Fruit fly (Drosophila melanogaster): Measurements from ENCODE around the gene CG32052.

CG32052 gene

DNA sequence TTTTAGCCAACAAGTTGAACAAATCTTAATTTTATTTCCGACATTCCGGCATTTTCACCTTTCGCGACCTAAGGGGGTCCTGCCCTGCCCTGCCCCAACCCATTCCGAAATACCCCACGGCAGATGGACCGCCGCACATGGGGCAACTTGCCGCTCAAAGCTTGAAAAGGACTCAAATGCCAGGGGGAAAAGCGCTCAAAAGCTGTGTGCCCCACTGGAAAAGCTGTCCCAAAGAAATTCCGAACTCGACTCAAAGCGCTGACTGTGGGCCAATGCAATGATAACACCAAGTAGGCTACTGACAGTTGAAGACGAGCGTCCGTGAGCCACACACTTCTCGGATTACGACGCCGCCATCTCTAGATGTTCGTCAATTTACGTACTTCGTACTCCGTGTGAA lies at the start of gene CG32052:
TSS of gene CG32052 (plus strand) at position 301 of the 400 bp plus-strand sequence.
- no peak for TF ChIP-seq noc (tag; optimal IDR thresholded peaks at IDR 0.05)

DNA sequence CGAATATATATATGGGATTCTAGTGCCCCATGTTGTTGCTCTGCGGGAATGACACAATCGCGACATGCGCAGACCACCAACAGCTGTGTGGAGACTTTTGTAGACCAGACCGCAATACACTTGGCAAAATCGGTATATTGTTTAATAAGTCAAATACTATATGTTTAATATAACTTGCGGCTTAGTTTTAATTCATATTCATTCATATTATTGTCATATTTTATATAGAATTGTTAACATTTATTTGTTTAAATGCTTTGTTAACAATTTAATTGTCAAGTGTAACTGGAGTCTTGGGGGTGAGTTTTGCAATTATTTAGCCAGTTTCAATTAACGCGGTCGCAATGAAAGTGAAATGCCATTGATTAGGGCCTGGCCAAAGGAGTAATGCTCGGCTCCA lies 47.2 kb upstream of the CG32052 start:
- no peak for TF ChIP-seq noc (tag; optimal IDR thresholded peaks at IDR 0.05)

DNA sequence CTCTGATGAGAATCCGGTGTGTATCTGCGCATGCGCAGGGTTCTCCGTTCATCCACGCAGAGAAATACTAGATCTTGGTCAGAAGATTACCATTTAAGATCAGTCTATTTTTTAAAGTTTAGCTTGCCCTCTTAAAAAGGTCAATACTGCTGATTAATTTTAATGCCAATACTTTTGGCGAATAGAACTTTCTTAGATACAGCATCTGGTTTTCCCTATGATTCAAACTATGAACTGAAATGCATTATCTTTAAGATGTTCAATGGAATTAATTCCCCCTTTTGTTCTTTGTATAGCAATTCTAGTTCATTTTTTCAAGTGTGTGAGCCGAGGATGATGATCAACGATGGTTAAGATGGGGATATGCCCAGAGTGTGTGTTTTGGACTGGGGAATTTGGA lies 44.5 kb upstream of the CG32052 start:
- TF ChIP-seq noc (tag; optimal IDR thresholded peaks at IDR 0.05), result no peak

DNA sequence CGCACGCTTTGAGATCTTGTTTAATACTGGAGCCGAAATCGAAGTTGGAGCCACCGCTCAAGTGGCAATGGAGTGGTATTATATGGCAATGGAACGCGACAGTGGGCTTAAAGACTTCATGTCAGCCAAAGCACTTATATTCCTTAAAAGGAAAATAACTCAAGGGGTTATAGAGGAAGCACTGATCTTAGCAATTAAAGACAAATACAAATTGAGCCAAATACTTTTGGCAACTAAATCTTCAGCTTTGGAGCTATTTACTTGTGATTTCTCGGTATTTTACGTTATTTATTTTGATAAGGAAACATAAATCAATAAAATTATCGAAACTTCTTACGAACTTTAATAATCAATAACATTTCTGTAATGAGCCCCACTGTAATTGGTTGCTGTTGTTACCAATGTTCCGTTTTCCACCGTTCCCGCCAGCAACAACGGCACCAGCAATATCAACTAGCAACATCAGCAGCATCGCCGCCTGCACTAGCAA lies 42.7 kb upstream of the CG32052 start:
- TF ChIP-seq noc (tag; optimal IDR thresholded peaks at IDR 0.05), result no peak

DNA sequence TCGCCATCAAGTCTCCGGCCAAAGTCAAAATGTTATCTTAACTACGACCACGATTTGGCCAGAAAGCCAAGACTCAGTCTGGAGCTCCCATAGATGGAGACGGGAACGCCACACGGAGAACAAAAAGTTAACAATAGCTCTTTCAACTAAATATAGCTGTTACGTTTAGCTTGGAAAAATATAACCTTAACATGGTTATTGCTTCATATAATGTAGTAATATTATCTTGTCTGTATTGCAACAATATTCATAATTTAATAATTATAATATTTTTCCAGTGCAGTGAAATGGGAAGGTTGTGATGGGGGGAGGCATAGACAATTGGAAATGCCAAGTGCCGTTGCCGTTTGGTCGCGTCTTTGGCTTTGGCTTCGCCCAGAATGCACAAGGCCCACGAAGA lies 41.5 kb upstream of the CG32052 start:
- no peak for TF ChIP-seq noc (tag; optimal IDR thresholded peaks at IDR 0.05)

DNA sequence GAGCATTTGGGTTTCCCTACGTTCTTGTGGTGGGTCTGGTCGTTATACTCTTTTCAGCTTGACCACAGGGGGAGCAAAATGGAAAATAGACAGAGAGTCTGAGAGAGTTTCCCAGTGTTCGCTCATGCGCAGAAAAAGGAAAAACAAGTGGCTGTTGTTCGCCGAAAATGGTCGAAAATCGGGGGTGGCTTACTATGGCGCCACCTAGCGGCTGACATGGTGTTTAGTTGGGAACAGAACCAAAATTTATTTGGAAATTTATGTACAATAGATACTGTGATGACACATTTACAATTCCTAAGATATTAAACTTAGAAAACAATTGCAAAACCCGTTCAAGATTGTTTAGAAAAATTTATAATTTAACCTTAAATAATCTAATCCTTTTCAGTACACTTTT lies 35.2 kb upstream of the CG32052 start:
- TF ChIP-seq noc (tag; optimal IDR thresholded peaks at IDR 0.05), result no peak

DNA sequence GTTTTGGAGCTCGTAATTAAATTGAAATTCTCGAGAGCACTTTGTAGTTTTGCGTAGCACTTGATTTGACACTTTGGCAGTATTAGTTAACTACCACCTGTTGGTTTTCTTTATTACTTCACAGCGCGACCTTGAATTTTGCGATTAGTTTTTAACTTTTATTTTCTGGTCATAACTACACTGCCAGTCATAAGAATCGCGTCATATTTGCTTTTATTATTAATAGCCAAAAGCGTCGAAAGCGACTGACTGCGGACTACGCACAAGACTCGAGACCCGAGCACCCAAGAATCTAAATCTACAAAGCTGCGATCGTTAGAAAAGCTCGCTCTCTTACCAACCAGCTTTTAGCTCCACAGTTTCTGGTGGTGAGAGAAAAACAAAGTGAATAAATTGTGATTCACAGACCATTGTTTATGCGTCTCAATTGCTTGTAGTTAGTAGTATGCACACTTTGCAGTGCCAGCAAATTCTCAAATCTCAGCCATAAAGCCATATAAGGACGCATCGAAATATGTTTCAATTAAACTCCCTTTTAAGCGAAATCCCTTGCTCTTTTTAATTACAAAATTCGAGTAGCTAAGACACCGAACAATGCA lies 26.6 kb upstream of the CG32052 start, which contains the start of gene CG42268:
TSS of gene CG42268 (minus strand) at position 245 of the 599 bp plus-strand sequence.
- TF ChIP-seq noc (tag; optimal IDR thresholded peaks at IDR 0.05), result peak; percentile 9

DNA sequence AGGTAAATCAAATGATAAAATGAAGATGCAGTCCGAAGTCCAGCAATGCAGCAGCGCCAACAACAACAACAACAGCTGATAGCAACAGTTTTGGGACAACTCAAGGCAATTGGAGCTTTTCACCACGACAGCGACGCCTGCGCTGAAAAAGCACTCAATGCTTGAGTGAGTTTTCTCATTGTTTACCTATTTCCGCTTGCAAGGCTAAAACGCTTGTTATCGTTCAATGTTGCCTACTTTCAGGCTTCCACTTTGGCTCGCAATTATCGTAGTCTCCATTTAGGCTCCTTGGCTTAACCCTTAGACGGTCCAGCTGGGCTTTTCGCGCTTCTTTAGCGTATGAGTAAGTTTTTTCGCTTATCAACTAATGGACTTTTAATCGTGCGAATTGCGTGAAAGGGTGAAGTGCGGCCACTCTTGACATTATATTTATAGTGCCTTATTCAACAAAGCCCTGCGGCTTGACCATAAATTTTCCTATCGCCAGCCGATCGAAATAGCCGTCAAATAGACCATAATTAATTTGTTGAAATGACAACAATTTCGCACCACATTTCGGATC lies 24.7 kb upstream of the CG32052 start:
- peak; percentile 67 for TF ChIP-seq noc (tag; optimal IDR thresholded peaks at IDR 0.05)

DNA sequence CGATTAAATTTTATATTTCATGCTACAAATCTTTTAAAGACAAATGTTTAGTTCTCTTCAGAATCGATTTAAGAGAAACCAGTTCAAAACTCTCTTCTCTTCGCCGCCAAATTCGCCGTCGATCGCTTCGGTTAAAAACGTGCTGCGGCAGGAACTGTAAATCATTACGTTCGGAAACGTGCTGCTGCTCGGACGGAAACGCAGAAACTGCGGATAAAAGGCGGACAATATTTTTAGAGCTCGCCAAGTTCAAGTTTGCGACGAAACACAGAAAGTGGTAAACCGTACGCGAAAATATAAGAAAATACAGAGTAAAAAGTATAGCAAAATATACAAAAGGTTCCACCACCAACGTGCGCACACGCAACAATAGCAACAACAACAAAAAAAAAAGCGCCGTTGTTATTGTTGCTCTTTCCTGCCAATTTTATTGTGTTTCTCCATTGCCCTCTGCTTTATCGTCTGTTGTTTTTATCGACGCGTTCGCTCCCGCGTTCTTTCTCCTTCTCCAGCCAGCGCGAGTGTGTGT lies 23.4 kb upstream of the CG32052 start, which contains the start of gene Ae2:
TSS of gene Ae2 (plus strand) at position 156 of the 529 bp plus-strand sequence.
- TF ChIP-seq noc (tag; optimal IDR thresholded peaks at IDR 0.05), result no peak

DNA sequence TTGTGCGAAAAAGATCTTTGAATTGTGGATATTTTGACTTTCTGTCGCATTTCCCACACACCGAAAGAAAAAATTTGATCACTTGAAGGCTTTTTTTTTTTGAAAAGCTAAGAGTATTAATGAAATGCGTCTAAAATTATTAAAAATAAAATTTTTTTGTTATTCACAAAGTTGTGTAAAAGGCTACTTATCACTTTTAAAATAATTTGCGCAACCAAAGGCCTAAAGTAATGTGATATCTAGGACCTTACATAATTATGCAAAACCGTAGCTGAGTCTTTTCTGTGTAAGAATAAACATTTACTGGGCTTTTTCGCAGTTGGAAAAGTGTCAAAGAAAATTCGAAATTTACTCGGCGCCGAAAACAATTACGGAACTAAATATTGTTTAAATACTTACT lies 22.5 kb upstream of the CG32052 start:
- TF ChIP-seq noc (tag; optimal IDR thresholded peaks at IDR 0.05), result no peak

DNA sequence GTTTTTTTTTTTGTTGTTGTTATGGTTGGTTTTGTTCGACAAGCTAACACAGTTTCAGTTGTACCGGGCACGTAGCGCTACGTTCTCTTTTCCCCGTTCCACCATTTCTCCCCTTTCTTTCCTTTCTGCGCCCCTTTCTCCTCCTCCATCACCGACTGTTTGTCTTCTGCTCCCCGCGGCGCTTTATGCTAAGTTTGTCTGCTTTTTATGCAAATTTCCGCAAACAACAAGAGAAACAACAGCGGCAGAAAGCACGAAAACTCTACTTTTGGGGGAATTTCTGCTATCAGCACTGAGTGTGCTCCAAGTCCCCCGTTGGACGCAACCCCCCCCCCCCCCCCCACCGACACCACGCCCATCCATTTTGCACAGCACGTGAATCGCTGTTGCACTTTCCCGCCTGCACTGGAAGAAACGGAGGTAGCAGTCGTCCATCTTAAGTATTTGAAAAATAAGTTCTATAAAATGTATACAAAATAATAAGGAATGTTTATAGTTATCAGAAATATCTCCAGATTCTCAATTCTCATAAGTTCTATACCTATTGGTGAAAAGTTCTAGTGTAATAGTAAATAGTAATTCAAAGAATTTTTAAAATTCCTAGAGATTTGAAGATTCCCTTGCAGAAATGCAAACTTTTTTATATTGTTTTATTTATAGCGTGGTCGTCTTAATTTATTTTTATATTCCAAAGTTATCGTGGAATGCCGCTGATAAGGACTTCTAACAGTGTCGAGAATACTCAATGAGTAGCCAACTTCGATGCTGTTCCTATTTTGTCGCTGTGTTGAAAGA lies 21.7 kb upstream of the CG32052 start:
- TF ChIP-seq noc (tag; optimal IDR thresholded peaks at IDR 0.05), result no peak

DNA sequence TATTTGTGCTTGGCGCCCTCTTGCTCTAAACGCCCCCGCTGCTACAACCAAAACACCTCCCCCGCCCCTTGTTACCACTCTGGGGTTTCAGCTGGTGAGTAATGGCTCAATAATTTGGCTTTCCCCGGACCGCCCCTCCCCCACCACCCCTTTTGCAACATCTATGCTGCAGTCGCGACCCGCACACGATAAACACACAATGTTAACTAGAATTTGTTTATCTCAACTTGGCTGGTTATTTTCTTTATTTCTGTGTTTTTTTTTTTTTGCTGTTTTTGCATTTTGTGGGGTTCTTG lies 21.2 kb upstream of the CG32052 start:
- no peak for TF ChIP-seq noc (tag; optimal IDR thresholded peaks at IDR 0.05)

DNA sequence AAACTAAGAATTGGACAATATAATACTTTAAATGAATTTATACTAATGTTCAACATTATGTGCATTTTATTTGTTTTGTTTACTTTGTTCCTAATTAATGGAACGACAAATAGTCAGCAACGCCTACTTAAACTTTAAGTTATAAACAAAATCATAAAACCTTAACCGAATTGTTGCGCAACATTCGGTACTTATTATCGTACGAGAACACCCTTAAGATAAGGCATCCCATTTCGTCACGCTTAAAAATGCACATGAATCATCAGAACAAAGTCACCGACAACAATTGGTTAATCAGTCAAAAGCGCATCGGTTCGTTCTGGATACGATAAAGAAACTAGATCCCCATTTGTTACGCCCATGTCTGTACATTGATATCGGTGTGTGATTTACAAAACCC lies 20.5 kb upstream of the CG32052 start:
- no peak for TF ChIP-seq noc (tag; optimal IDR thresholded peaks at IDR 0.05)

DNA sequence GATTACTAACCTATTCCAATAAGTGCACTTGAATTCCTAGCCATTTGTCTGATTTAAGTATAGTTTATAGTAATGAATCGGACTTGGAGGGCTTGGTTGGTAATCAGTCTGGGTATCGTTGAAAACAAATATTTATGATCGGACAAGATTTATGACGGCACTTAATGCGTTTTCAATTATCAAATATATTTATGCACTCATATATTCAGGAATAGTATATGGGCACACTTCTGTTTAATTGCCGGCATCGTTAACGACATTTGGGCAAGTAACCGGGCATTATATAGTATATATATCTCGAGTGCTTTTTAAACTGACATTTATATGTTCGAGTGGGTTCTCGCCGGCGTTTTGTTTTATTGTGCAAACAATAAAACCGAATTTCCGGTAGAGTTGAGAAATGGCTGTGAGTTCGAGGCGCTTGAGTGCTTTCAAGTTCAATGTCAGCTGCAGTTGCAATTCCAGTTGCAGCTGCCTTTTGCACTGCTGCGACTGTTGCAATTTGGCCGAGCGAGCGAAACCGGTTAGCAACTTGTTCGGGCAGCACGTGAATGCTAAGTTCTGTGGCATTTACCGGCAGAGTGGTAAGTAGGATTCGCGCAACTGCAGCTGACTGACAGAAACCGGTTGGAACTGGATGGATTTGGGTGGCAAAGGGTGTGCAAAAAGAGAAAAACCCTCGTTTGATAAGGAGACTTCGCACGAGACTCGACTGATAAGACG lies 19.0 kb upstream of the CG32052 start:
- peak; percentile 31 for TF ChIP-seq noc (tag; optimal IDR thresholded peaks at IDR 0.05)

DNA sequence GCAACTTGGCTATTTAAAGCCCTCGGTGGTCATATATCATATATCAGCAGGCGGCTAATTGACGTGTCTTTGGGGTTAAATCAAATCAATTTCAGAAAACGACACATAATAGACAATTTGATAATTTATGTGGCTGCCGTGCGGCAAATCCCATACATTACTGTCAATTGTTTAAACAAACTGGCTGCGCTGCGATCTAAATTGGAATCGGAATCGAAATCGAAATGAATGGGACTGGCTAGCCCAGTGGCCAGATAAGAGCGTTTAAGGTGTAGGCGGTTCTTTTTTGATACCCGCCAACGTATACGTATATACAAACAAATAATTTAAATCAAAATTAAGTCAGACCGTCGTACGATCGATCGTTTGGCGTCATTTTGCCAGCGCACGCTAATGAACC lies 18.5 kb upstream of the CG32052 start:
- peak; percentile 71 for TF ChIP-seq noc (tag; optimal IDR thresholded peaks at IDR 0.05)

DNA sequence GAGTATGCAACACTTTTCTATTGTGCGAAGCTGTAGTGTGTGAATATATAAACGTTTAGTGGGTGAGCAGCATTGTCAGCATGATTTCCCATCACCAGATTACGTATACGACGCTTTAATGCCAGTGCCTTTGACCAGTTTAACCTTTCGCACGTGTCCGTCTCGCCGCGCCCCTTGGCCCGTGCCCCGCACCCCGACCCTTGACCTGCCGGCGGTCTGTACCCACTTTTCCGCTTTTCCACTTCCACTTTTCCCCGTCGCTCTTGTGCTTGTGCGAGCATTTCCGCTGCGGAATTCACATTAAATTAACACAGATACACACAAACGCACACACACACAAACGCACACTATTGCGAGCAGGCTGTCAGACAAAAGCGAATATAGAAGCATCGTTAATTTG lies 11.1 kb upstream of the CG32052 start:
- TF ChIP-seq noc (tag; optimal IDR thresholded peaks at IDR 0.05), result no peak
